Fruit fly (Drosophila melanogaster) whole organism, wandering third instar larva: ENCODE measurements around the gene CG32536.

Experiments
- dmrt93B ChIP-seq: fragments of 200-800 bp; sonication (Bioruptor generic); optimal IDR thresholded peaks from 2 replicates; lab custom pipeline; 2018; ENCODE audit warnings: missing biosample characterization, mild to moderate bottlenecking, missing genetic modification characterization
- foxo ChIP-seq, 2 experiments: fragments of 200-800 bp; sonication (Bioruptor generic); optimal IDR thresholded peaks; 2 replicates in 1 of 2; 3 replicates in 1 of 2; lab custom pipeline; 2016 to 2017; ENCODE audit warnings: missing biosample characterization in 2 of 2, missing genetic modification characterization in 2 of 2

DNA sequence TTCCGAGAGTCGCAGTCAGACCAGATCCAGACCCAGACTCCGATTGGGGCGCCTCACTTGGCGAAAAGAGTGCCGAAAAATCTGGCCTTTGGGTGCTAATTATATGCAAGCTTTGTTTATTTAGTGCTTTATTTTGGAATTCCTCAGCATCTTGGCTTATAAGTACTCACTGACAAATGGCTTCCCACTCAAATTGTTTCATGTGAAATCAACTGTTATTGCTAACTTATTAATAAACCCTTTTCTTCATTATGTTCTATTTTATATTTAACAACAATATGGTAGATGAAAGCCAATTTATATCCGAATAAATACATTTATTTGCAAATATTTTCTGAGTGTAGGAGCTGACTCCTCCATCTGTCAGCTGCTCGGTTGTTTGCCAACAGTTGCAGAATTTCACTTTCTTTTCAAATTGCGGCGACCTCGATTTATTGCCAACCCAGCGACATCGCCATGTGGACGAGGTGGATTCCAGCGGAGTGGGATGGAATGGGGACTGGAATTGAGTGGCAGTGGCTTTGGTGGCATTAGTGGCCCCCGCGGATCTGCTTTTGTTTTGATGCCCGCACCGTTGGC is 46.8 kb downstream of the CG32536 start:
- TF ChIP-seq foxo (GFP tag; optimal IDR thresholded peaks at IDR 0.05; lab: Kevin White, UChicago) (peak in 1 of 2 experiments; percentile 55), dmrt93B (peak; percentile 40)
